Worm (Caenorhabditis elegans) whole organism, young adult: ENCODE data around the gene rpl-22.

Experiments used
- ZK185.1 ChIP-seq: sonication (generic microtip); optimal IDR thresholded peaks from 2 replicates; lab custom pipeline; 2016; ENCODE audit warnings: mild to moderate bottlenecking, missing genetic modification characterization, missing compliant biosample characterization; ENCODE audit not compliant: poor library complexity, severe bottlenecking
- cebp-2 ChIP-seq: fragments of 200-800 bp; sonication (Bioruptor generic); IDR thresholded peaks from 2 replicates; pipeline ENCODE4 v1.3.6; 2022; ENCODE audit warnings: missing genetic modification characterization, missing compliant biosample characterization
- ekl-4 ChIP-seq: fragments of 200-800 bp; sonication (Bioruptor generic); IDR thresholded peaks from 2 replicates; pipeline ENCODE4 v1.3.6; 2022; ENCODE audit warnings: missing genetic modification reagents, missing genetic modification characterization, missing compliant biosample characterization

ce11 chrII:5049865-5050342 is 5.5 kb upstream of the rpl-22 start, which contains the start of gene F33G12.6:
- TF ChIP-seq cebp-2 (GFP tag; lab: Robert Waterston, UW) (no peak), ekl-4 (GFP tag; lab: Robert Waterston, UW) (no peak), ZK185.1 (tag; lab: Kevin White, UChicago) (no peak)
